Fruit fly (Drosophila melanogaster): ENCODE measurements around the gene rsh.

The rsh gene

dm6 chrX:12970411-12970810 lies 18.0 kb upstream of the rsh start, which contains the start of gene CG15721:
Gene CG15721 (plus strand): TSS chrX:12970711.
- TF ChIP-seq crp (GFP tag; optimal IDR thresholded peaks at IDR 0.05) (no peak), Xbp1 (GFP tag; optimal IDR thresholded peaks at IDR 0.05) (no peak), sna (GFP tag; IDR thresholded peaks at IDR 0.05; ENCODE audit: partially characterized antibody) (no peak), Abd-B (GFP tag; optimal IDR thresholded peaks at IDR 0.05) (no peak), lov (optimal IDR thresholded peaks at IDR 0.05) (no peak), lov (GFP tag; IDR thresholded peaks at IDR 0.05) (no peak), CG10959 (GFP tag; IDR thresholded peaks at IDR 0.05) (no peak), cato (GFP tag; optimal IDR thresholded peaks at IDR 0.05; ENCODE audit: borderline replicate concordance) (no peak), jing (GFP tag; optimal IDR thresholded peaks at IDR 0.05) (no peak), danr (GFP tag; IDR thresholded peaks at IDR 0.05) (no peak), Camta (GFP tag; optimal IDR thresholded peaks at IDR 0.05) (no peak), fd3F (GFP tag; optimal IDR thresholded peaks at IDR 0.05) (no peak)

DNA sequence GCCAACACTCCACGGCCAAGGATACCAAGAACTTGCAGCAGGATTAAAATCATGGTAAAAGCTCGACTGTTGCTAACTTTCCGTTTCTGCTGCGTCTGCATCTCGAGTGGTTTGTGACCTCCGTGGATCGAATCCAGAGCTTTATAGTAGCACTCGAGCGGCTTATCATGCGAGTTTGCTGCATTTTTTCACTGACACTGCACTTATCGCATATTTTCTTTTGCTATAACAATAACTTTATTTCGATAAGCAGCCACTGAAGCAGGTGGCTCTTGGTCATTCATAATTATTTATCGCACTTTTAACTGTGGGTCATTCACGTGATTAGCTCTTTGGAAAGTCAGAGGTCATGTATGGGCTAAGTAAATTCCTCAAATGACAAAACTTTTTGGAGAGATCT lies 12.3 kb upstream of the rsh start, which contains the start of gene CG12716:
CG12716 (minus strand) TSS at position 101 of the 400 bp plus-strand sequence.
- TF ChIP-seq otp (GFP tag; IDR thresholded peaks at IDR 0.05), result no peak
- no peak for TF ChIP-seq sisA (GFP tag; IDR thresholded peaks at IDR 0.05)
- no peak for TF ChIP-seq Optix (GFP tag; IDR thresholded peaks at IDR 0.05)
- TF ChIP-seq danr (GFP tag; IDR thresholded peaks at IDR 0.05), result no peak
- no peak for TF ChIP-seq CG4820 (GFP tag; optimal IDR thresholded peaks at IDR 0.05)
- no peak for TF ChIP-seq CG30403 (GFP tag; optimal IDR thresholded peaks at IDR 0.05)
- no peak for TF ChIP-seq CG1233 (GFP tag; optimal IDR thresholded peaks at IDR 0.05)
- no peak for TF ChIP-seq pzg (GFP tag; optimal IDR thresholded peaks at IDR 0.05)
- no peak for TF ChIP-seq Lpt (GFP tag; optimal IDR thresholded peaks at IDR 0.05)
- no peak for TF ChIP-seq sob (GFP tag; IDR thresholded peaks at IDR 0.05)
- TF ChIP-seq Gug (GFP tag; IDR thresholded peaks at IDR 0.05), result no peak
- no peak for TF ChIP-seq CG12744 (GFP tag; optimal IDR thresholded peaks at IDR 0.05)
- no peak for TF ChIP-seq fd96Cb (tag; optimal IDR thresholded peaks at IDR 0.05)
- TF ChIP-seq Lim3 (GFP tag; IDR thresholded peaks at IDR 0.05), result no peak
- TF ChIP-seq klu (GFP tag; IDR thresholded peaks at IDR 0.05), result no peak
- no peak for TF ChIP-seq Bgb (GFP tag; IDR thresholded peaks at IDR 0.05; ENCODE audit: partially characterized antibody)
- no peak for TF ChIP-seq tx (GFP tag; optimal IDR thresholded peaks at IDR 0.05)
- TF ChIP-seq hkb (optimal IDR thresholded peaks at IDR 0.05), result no peak
- TF ChIP-seq hkb (GFP tag; IDR thresholded peaks at IDR 0.05), result no peak
- no peak for TF ChIP-seq jigr1 (GFP tag; IDR thresholded peaks at IDR 0.05)

DNA sequence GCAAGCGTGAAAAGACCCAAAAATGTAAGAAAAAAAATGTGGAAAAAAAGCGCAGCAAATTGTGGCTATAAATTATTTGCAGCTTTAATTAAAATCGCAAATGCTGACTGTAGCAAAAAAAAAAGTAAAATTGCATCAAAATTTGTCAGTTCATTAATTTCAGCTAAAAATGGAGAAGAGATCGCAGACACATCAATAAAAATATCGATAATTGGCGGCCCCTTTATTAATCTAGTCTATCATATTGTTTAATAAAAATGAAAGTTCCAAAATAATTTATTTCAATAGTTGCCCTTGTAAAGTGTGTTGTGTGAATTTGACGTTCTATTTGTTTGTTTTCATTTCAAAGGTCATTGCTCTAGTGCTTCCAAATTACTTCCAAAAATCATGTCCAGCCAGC lies 4.2 kb upstream of the rsh start, which contains the start of gene CG32643:
CG32643 (plus strand) TSS at position 301 of the 400 bp plus-strand sequence.
- TF ChIP-seq gsb (GFP tag; IDR thresholded peaks at IDR 0.05), result no peak
- TF ChIP-seq ftz-f1 (GFP tag; optimal IDR thresholded peaks at IDR 0.05), result no peak
- TF ChIP-seq CG7745 (tag; optimal IDR thresholded peaks at IDR 0.05), result no peak
- no peak for TF ChIP-seq ham (GFP tag; IDR thresholded peaks at IDR 0.05)
- TF ChIP-seq ap (GFP tag; IDR thresholded peaks at IDR 0.05), result no peak
- TF ChIP-seq CG6854 (GFP tag; optimal IDR thresholded peaks at IDR 0.05), result no peak
- TF ChIP-seq CG34422 (GFP tag; IDR thresholded peaks at IDR 0.05), result no peak
- no peak for TF ChIP-seq sna (GFP tag; IDR thresholded peaks at IDR 0.05; ENCODE audit: partially characterized antibody)
- no peak for TF ChIP-seq sob (GFP tag; IDR thresholded peaks at IDR 0.05)

dm6 chrX:12986948-12987450 lies 1.4 kb upstream of the rsh start:
- TF ChIP-seq gcm (GFP tag; optimal IDR thresholded peaks at IDR 0.05) (no peak), CG1832 (GFP tag; optimal IDR thresholded peaks at IDR 0.05) (peak; percentile 22), org-1 (GFP tag; optimal IDR thresholded peaks at IDR 0.05) (no peak), Nf-YC (tag; optimal IDR thresholded peaks at IDR 0.05) (peak; percentile 95), ewg (GFP tag; optimal IDR thresholded peaks at IDR 0.05) (peak; percentile 3), scrt (GFP tag; optimal IDR thresholded peaks at IDR 0.05) (peak; percentile 92), Nf-YB (GFP tag; optimal IDR thresholded peaks at IDR 0.05) (peak; percentile 88), CG13424 (tag; optimal IDR thresholded peaks at IDR 0.05) (no peak), Deaf1 (tag; optimal IDR thresholded peaks at IDR 0.05) (peak; percentile 54)
